Fruit fly (Drosophila melanogaster): ENCODE measurements around the gene Dysb.

The Dysb gene

dm6 chr3L:18870027-18870426 lies 2.5 kb downstream of the Dysb start, which contains the start of gene Blos3 (continued):
- TF ChIP-seq Trl (optimal IDR thresholded peaks at IDR 0.05) (no peak), Trl (GFP tag; optimal IDR thresholded peaks at IDR 0.05) (peak; percentile 66), NC2β (GFP tag; optimal IDR thresholded peaks at IDR 0.05) (peak; percentile 68), CG17385 (GFP tag; optimal IDR thresholded peaks at IDR 0.05) (peak; percentile 3), kni (GFP tag; optimal IDR thresholded peaks at IDR 0.05) (no peak), CG13424 (tag; optimal IDR thresholded peaks at IDR 0.05) (peak; percentile 46), fu2 (GFP tag; optimal IDR thresholded peaks at IDR 0.05) (peak; percentile 16), nerfin-2 (GFP tag; IDR thresholded peaks at IDR 0.05; ENCODE audit: partially characterized antibody) (no peak), onecut (GFP tag; IDR thresholded peaks at IDR 0.05) (no peak), zfh1 (GFP tag; IDR thresholded peaks at IDR 0.05) (0 out of 3 replicates have a peak, but pooled peaks have one; percentile 34), CG8765 (GFP tag; IDR thresholded peaks at IDR 0.05) (no peak), CG7786 (GFP tag; optimal IDR thresholded peaks at IDR 0.05) (peak; percentile 31), CG11695 (GFP tag; IDR thresholded peaks at IDR 0.05) (peak; percentile 22; the same call in 1 of the 3 replicates), Dll (GFP tag; IDR thresholded peaks at IDR 0.05; ENCODE audit: partially characterized antibody) (no peak), trh (GFP tag; optimal IDR thresholded peaks at IDR 0.05) (no peak), CG8290 (GFP tag; optimal IDR thresholded peaks at IDR 0.05) (no peak), CG8290 (tag; optimal IDR thresholded peaks at IDR 0.05) (no peak), rib (GFP tag; IDR thresholded peaks at IDR 0.05) (no peak), Hr51 (GFP tag; optimal IDR thresholded peaks at IDR 0.05) (peak in 1 of 2 experiments; percentile 9), croc (GFP tag; conservative IDR thresholded peaks at IDR 0.05) (no peak), chinmo (GFP tag; IDR thresholded peaks at IDR 0.05; ENCODE audit: partially characterized antibody) (peak; percentile 69; the same call in 3 of the 4 replicates), twi (tag; optimal IDR thresholded peaks at IDR 0.05) (no peak), CG16815 (GFP tag; optimal IDR thresholded peaks at IDR 0.05) (no peak), CG2199 (GFP tag; IDR thresholded peaks at IDR 0.05) (no peak), cwo (GFP tag; optimal IDR thresholded peaks at IDR 0.05) (no peak), tgo (GFP tag; IDR thresholded peaks at IDR 0.05) (no peak), Mrtf (GFP tag; IDR thresholded peaks at IDR 0.05) (no peak), ind (GFP tag; optimal IDR thresholded peaks at IDR 0.05) (peak; percentile 52), bab2 (GFP tag; optimal IDR thresholded peaks at IDR 0.05) (peak; percentile 29), CG17186 (GFP tag; optimal IDR thresholded peaks at IDR 0.05) (no peak), Gsc (GFP tag; IDR thresholded peaks at IDR 0.05) (no peak), CG14860 (GFP tag; IDR thresholded peaks at IDR 0.05; ENCODE audit: partially characterized antibody) (no peak), gem (tag; optimal IDR thresholded peaks at IDR 0.05) (peak; percentile 76), CG33557 (GFP tag; optimal IDR thresholded peaks at IDR 0.05) (no peak), kah (GFP tag; optimal IDR thresholded peaks at IDR 0.05) (peak; percentile 69), CG9727 (GFP tag; optimal IDR thresholded peaks at IDR 0.05) (peak; percentile 32), sc (optimal IDR thresholded peaks at IDR 0.05) (no peak), sc (GFP tag; optimal IDR thresholded peaks at IDR 0.05) (no peak), dmrt99B (tag; optimal IDR thresholded peaks at IDR 0.05) (no peak), CG2202 (tag; optimal IDR thresholded peaks at IDR 0.05) (peak; percentile 8), fd102C (GFP tag; optimal IDR thresholded peaks at IDR 0.05) (no peak), CG6854 (GFP tag; optimal IDR thresholded peaks at IDR 0.05) (no peak), seq (GFP tag; IDR thresholded peaks at IDR 0.05) (no peak), CG3407 (GFP tag; optimal IDR thresholded peaks at IDR 0.05) (no peak), CG1603 (tag; optimal IDR thresholded peaks at IDR 0.05) (no peak), pfk (GFP tag; optimal IDR thresholded peaks at IDR 0.05) (no peak), prd (optimal IDR thresholded peaks at IDR 0.05) (no peak), prd (GFP tag; IDR thresholded peaks at IDR 0.05) (peak; percentile 54), BEAF-32 (GFP tag; optimal IDR thresholded peaks at IDR 0.05) (no peak), inv (GFP tag; IDR thresholded peaks at IDR 0.05; ENCODE audit: partially characterized antibody) (no peak), CG13296 (GFP tag; optimal IDR thresholded peaks at IDR 0.05) (peak; percentile 27), Dref (GFP tag; IDR thresholded peaks at IDR 0.05) (no peak)
